Fruit fly (Drosophila melanogaster) whole organism, prepupa: ENCODE data around the gene CG13359.

Experiments
- dsx ChIP-seq: fragments of 200-800 bp; optimal IDR thresholded peaks from 3 replicates; lab custom pipeline; 2019; ENCODE audit warnings: missing biosample characterization, mild to moderate bottlenecking, missing genetic modification characterization, moderate library complexity; ENCODE audit not compliant: poor library complexity, severe bottlenecking
- fd85E ChIP-seq: fragments of 200-800 bp; sonication (Bioruptor generic); optimal IDR thresholded peaks from 3 replicates; lab custom pipeline; 2016; ENCODE audit warnings: missing biosample characterization, missing genetic modification characterization

- TF ChIP-seq fd85E (GFP tag; lab: Kevin White, UChicago) (no peak), dsx (no peak)
Measured at dm6 chrX:774160-774700, 29.0 kb downstream of the CG13359 start.
